Worm (Caenorhabditis elegans): ENCODE measurements around the gene cki-1.

Gene cki-1

DNA sequence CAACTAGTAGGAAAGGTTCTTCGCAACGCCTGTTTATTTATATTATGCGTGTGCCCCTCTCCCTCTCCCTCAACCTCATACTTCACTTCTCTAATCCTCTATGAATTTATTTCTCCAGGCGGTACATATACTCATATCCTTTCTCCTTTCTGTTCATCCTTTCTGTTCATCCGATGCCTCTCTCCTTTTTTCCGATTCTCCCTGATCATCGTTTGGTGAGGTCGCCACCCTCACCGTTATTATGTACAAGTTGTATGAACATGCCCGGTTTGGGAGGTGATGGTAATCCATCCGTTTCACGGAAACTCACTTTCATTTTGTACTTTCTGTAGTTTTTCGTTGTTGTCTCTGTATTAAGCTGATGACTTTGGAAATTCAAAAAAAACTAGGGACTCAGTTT lies 28.7 kb downstream of the cki-1 start:
- TF ChIP-seq nhr-28 (tag; optimal IDR thresholded peaks at IDR 0.05) (no peak), zag-1 (tag; optimal IDR thresholded peaks at IDR 0.05) (no peak), nhr-23 (tag; optimal IDR thresholded peaks at IDR 0.05) (peak; percentile 25), nfya-1 (tag; optimal IDR thresholded peaks at IDR 0.05; ENCODE audit: insufficient read depth) (peak; percentile 1)

ce11 chrII:7842053-7842452 lies 31.0 kb downstream of the cki-1 start, which contains the start of gene klp-3:
Gene klp-3, plus strand, starts transcription at chrII:7842353.
- TF ChIP-seq nhr-28 (tag; optimal IDR thresholded peaks at IDR 0.05) (no peak), ztf-4 (tag; optimal IDR thresholded peaks at IDR 0.05) (no peak), mml-1 (tag; optimal IDR thresholded peaks at IDR 0.05) (no peak), tbx-2 (tag; optimal IDR thresholded peaks at IDR 0.05) (no peak), daf-12 (tag; optimal IDR thresholded peaks at IDR 0.05) (no peak), fkh-10 (GFP tag; optimal IDR thresholded peaks at IDR 0.05) (no peak), ztf-11 (tag; optimal IDR thresholded peaks at IDR 0.05) (no peak), nfya-1 (tag; optimal IDR thresholded peaks at IDR 0.05; ENCODE audit: insufficient read depth) (no peak), hmg-11 (tag; optimal IDR thresholded peaks at IDR 0.05) (no peak), nhr-12 (tag; optimal IDR thresholded peaks at IDR 0.05) (no peak), egl-5 (tag; optimal IDR thresholded peaks at IDR 0.05) (no peak), ceh-82 (tag; optimal IDR thresholded peaks at IDR 0.05) (no peak), mdl-1 (tag; optimal IDR thresholded peaks at IDR 0.05) (no peak), nhr-43 (tag; optimal IDR thresholded peaks at IDR 0.05; ENCODE audit: poor library complexity, severe bottlenecking) (no peak)

- TF ChIP-seq egl-5 (tag; optimal IDR thresholded peaks at IDR 0.05) = no peak
- peak; percentile 30 for TF ChIP-seq nfya-1 (tag; optimal IDR thresholded peaks at IDR 0.05; ENCODE audit: insufficient read depth)
- no peak for TF ChIP-seq nhr-76 (tag; optimal IDR thresholded peaks at IDR 0.05)
- TF ChIP-seq pha-4 (tag; optimal IDR thresholded peaks at IDR 0.05) = peak; percentile 35
- no peak for TF ChIP-seq lin-15B (tag; optimal IDR thresholded peaks at IDR 0.05)
- TF ChIP-seq skn-1 (tag; optimal IDR thresholded peaks at IDR 0.05) = no peak
- no peak for TF ChIP-seq daf-12 (tag; optimal IDR thresholded peaks at IDR 0.05)
- TF ChIP-seq egl-27 (tag; optimal IDR thresholded peaks at IDR 0.05) = no peak
- no peak for TF ChIP-seq hmg-11 (tag; optimal IDR thresholded peaks at IDR 0.05)
- TF ChIP-seq ceh-28 (tag; optimal IDR thresholded peaks at IDR 0.05) = no peak
- TF ChIP-seq ztf-4 (tag; optimal IDR thresholded peaks at IDR 0.05) = no peak
Measured at ce11 chrII:7845571-7846236, 34.7 kb downstream of the cki-1 start, which contains the start of gene T09A5.4. Gene T09A5.4, plus strand, starts transcription at chrII:7846186.

DNA sequence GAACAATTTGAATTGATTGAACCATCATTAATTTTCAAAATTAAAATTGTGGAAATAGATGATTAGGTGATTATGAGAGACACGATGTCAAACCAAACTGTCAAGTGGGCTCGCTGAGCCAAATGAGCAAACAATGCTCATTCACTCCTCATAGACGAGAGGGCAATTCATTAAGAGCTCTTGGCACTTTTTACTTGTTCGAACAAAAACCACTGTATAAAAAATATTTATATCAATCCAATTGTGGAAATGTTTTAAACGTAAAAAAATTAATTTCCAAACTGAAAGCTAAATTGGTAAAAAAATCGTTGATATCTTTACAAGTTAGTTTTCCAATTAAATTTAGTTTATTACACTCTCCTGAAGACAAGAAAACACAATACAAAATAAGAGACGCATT lies 38.7 kb downstream of the cki-1 start, which contains the start of gene acr-7:
Gene acr-7, minus strand, starts transcription at position 101 of the 400 bp plus-strand sequence.
- TF ChIP-seq fkh-2 (tag; optimal IDR thresholded peaks at IDR 0.05) (no peak), snpc-4 (tag; optimal IDR thresholded peaks at IDR 0.05) (no peak), pha-4 (tag; optimal IDR thresholded peaks at IDR 0.05) (no peak), fkh-10 (GFP tag; optimal IDR thresholded peaks at IDR 0.05) (no peak), lin-15B (tag; optimal IDR thresholded peaks at IDR 0.05) (no peak), nfya-1 (tag; optimal IDR thresholded peaks at IDR 0.05; ENCODE audit: insufficient read depth) (no peak), ceh-28 (tag; optimal IDR thresholded peaks at IDR 0.05) (no peak), lsy-12 (tag; optimal IDR thresholded peaks at IDR 0.05) (no peak)

ce11 chrII:7850575-7850974 lies 39.5 kb downstream of the cki-1 start:
- TF ChIP-seq skn-1 (tag; optimal IDR thresholded peaks at IDR 0.05) = no peak
- TF ChIP-seq nhr-12 (tag; optimal IDR thresholded peaks at IDR 0.05) = no peak
- no peak for TF ChIP-seq nhr-237 (tag; optimal IDR thresholded peaks at IDR 0.05)
- TF ChIP-seq ceh-9 (tag; optimal IDR thresholded peaks at IDR 0.05) = no peak
- TF ChIP-seq ceh-28 (tag; optimal IDR thresholded peaks at IDR 0.05) = no peak
- no peak for TF ChIP-seq nhr-28 (tag; optimal IDR thresholded peaks at IDR 0.05)
- TF ChIP-seq fos-1 (tag; optimal IDR thresholded peaks at IDR 0.05) = no peak
- TF ChIP-seq tbx-2 (tag; optimal IDR thresholded peaks at IDR 0.05) = no peak
- TF ChIP-seq nhr-23 (tag; optimal IDR thresholded peaks at IDR 0.05) = no peak
- TF ChIP-seq nhr-67 (tag; optimal IDR thresholded peaks at IDR 0.05) = no peak
- no peak for TF ChIP-seq jun-1 (tag; optimal IDR thresholded peaks at IDR 0.05)
- no peak for TF ChIP-seq nhr-77 (tag; optimal IDR thresholded peaks at IDR 0.05)
- peak; percentile 19 for TF ChIP-seq nhr-25 (tag; optimal IDR thresholded peaks at IDR 0.05)
- peak; percentile 98 for TF ChIP-seq egl-5 (tag; optimal IDR thresholded peaks at IDR 0.05)
- no peak for TF ChIP-seq mdl-1 (tag; optimal IDR thresholded peaks at IDR 0.05)

Measured in whole organism, L3 larva.